Fruit fly (Drosophila melanogaster): ENCODE results near the gene CG7110.

Gene CG7110

DNA sequence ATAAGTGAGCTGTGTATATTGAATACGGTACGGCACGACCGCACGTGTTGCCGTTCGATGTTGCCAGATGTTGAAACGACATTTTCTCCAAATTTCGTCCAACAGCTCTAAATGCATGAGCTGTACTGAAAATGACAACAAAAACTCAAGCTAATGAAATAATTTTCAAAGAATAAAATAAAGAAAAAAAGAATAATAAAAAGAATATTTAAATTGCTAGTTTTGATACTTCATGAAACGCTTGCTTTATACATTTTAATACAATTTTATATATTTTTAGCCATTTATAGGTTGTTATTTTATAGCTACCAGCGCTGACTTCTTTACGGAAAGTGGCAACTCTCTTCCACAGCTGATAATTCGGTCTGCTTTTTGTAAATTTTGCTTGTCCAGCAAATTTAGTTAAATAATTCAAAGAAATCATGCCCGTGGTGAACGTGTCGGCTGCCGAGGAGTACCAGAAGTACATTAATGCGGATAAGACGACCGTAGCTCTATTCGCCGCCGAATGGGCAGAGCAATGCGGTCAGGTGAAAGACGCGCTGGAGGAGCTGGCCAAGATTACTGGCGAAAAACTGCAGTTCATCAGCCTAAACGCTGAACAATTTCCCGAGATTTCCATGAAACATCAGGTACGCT lies 32.6 kb upstream of the CG7110 start, which contains the start of the genes Nnp-1 and Grx3 (continued):
- TF ChIP-seq HLH3B (GFP tag; IDR thresholded peaks at IDR 0.05): no peak
- peak; percentile 54 for TF ChIP-seq CG2116 (GFP tag; optimal IDR thresholded peaks at IDR 0.05)
- TF ChIP-seq br (optimal IDR thresholded peaks at IDR 0.05): no peak
- TF ChIP-seq CG17328 (GFP tag; IDR thresholded peaks at IDR 0.05): no peak
- peak; percentile 60 for TF ChIP-seq CG9437 (GFP tag; optimal IDR thresholded peaks at IDR 0.05)
- peak; percentile 33 for TF ChIP-seq her (GFP tag; optimal IDR thresholded peaks at IDR 0.05)
- TF ChIP-seq CG4282 (GFP tag; optimal IDR thresholded peaks at IDR 0.05): no peak
- TF ChIP-seq sens-2 (GFP tag; IDR thresholded peaks at IDR 0.05): no peak
- TF ChIP-seq CG17361 (GFP tag; IDR thresholded peaks at IDR 0.05): no peak; the same call in 2 of the 3 replicates
- TF ChIP-seq ewg (GFP tag; optimal IDR thresholded peaks at IDR 0.05): peak; percentile 24
- no peak for TF ChIP-seq org-1 (GFP tag; optimal IDR thresholded peaks at IDR 0.05)
- no peak for TF ChIP-seq CG12744 (GFP tag; optimal IDR thresholded peaks at IDR 0.05)
- TF ChIP-seq odd (GFP tag; optimal IDR thresholded peaks at IDR 0.05): no peak
- TF ChIP-seq CG1603 (tag; optimal IDR thresholded peaks at IDR 0.05): no peak
- no peak for TF ChIP-seq CG11560 (tag; IDR thresholded peaks at IDR 0.05)
- peak; percentile 14 for TF ChIP-seq BtbVII (GFP tag; optimal IDR thresholded peaks at IDR 0.05)
- peak; percentile 1 for TF ChIP-seq Dp (GFP tag; optimal IDR thresholded peaks at IDR 0.05)
- TF ChIP-seq cato (GFP tag; optimal IDR thresholded peaks at IDR 0.05; ENCODE audit: borderline replicate concordance): no peak
- no peak for TF ChIP-seq ab (GFP tag; optimal IDR thresholded peaks at IDR 0.05)
- no peak for TF ChIP-seq CG12391 (tag; optimal IDR thresholded peaks at IDR 0.05)
- TF ChIP-seq CG3838 (GFP tag; optimal IDR thresholded peaks at IDR 0.05): no peak
- TF ChIP-seq Gsc (GFP tag; IDR thresholded peaks at IDR 0.05): no peak
- TF ChIP-seq eyg (GFP tag; optimal IDR thresholded peaks at IDR 0.05): no peak
- TF ChIP-seq CG15601 (tag; optimal IDR thresholded peaks at IDR 0.05): no peak
- no peak for TF ChIP-seq ash1 (GFP tag; optimal IDR thresholded peaks at IDR 0.05)
- peak; percentile 45 for TF ChIP-seq bcd (GFP tag; optimal IDR thresholded peaks at IDR 0.05)
- no peak for TF ChIP-seq D19B (GFP tag; optimal IDR thresholded peaks at IDR 0.05)
- no peak for TF ChIP-seq ac (GFP tag; optimal IDR thresholded peaks at IDR 0.05)
- peak; percentile 71 for TF ChIP-seq Ets65A (GFP tag)
- peak; percentile 85 for TF ChIP-seq phol (tag; optimal IDR thresholded peaks at IDR 0.05)
- no peak for TF ChIP-seq ATbp (GFP tag; optimal IDR thresholded peaks at IDR 0.05)
- no peak for TF ChIP-seq CG14014 (GFP tag; IDR thresholded peaks at IDR 0.05)
- TF ChIP-seq Pdp1 (GFP tag; optimal IDR thresholded peaks at IDR 0.05): no peak
- TF ChIP-seq CG8478 (optimal IDR thresholded peaks at IDR 0.05): no peak
- no peak for TF ChIP-seq CG18262 (tag; optimal IDR thresholded peaks at IDR 0.05)
- no peak for TF ChIP-seq tup (GFP tag; optimal IDR thresholded peaks at IDR 0.05)
- no peak for TF ChIP-seq CG2712 (tag; optimal IDR thresholded peaks at IDR 0.05)
- peak; percentile 48 for TF ChIP-seq lilli (GFP tag; optimal IDR thresholded peaks at IDR 0.05)
- TF ChIP-seq CG9817 (tag; optimal IDR thresholded peaks at IDR 0.05): peak; percentile 73
- 0 out of 2 replicates have a peak, but pooled peaks have one; percentile 16 for TF ChIP-seq E2f2 (GFP tag; IDR thresholded peaks at IDR 0.05)
- no peak for TF ChIP-seq gem (tag; optimal IDR thresholded peaks at IDR 0.05)
- TF ChIP-seq CG14441 (GFP tag; IDR thresholded peaks at IDR 0.05): peak; percentile 13; the same call in 1 of the 2 replicates
- TF ChIP-seq mld (GFP tag; IDR thresholded peaks at IDR 0.05; ENCODE audit: partially characterized antibody): no peak
- TF ChIP-seq CG11093 (GFP tag; IDR thresholded peaks at IDR 0.05): no peak
- no peak for TF ChIP-seq ato (GFP tag; IDR thresholded peaks at IDR 0.05; ENCODE audit: partially characterized antibody)
- TF ChIP-seq CG8359 (GFP tag; optimal IDR thresholded peaks at IDR 0.05; ENCODE audit: borderline replicate concordance): no peak
- no peak for TF ChIP-seq CG7839 (tag; optimal IDR thresholded peaks at IDR 0.05)
- TF ChIP-seq CG17385 (GFP tag; optimal IDR thresholded peaks at IDR 0.05): peak; percentile 51
- no peak for TF ChIP-seq CG7745 (tag; optimal IDR thresholded peaks at IDR 0.05)
- 0 out of 2 replicates have a peak, but pooled peaks have one; percentile 22 for TF ChIP-seq al (GFP tag; IDR thresholded peaks at IDR 0.05)
- peak; percentile 68 for TF ChIP-seq ind (GFP tag; optimal IDR thresholded peaks at IDR 0.05)
